Fruit fly (Drosophila melanogaster) whole organism, pupa: ENCODE data around the gene CG17780.

Experiments
- CG10348 ChIP-seq: fragments of 200-800 bp; sonication (Bioruptor generic); IDR thresholded peaks from 2 replicates; pipeline ENCODE4 v1.3.6; 2022; ENCODE audit warnings: missing biosample characterization, missing genetic modification characterization
- CG13204 ChIP-seq: fragments of 200-800 bp; sonication (Bioruptor generic); optimal IDR thresholded peaks from 2 replicates; lab custom pipeline; 2018; ENCODE audit warnings: missing biosample characterization, mild to moderate bottlenecking, missing genetic modification characterization, moderate library complexity
- CG14655 ChIP-seq: fragments of 200-800 bp; sonication (Bioruptor generic); optimal IDR thresholded peaks from 3 replicates; lab custom pipeline; 2017; ENCODE audit warnings: mild to moderate bottlenecking, missing biosample characterization, missing genetic modification reagents, missing genetic modification characterization
- CG17806 ChIP-seq: fragments of 200-800 bp; sonication (Bioruptor generic); optimal IDR thresholded peaks from 2 replicates; lab custom pipeline; 2018; ENCODE audit warnings: missing biosample characterization, mild to moderate bottlenecking, missing genetic modification characterization, moderate library complexity
- CG32121 ChIP-seq: fragments of 200-800 bp; sonication (Bioruptor generic); IDR thresholded peaks from 2 replicates; pipeline ENCODE4 v1.3.6; 2022; ENCODE audit warnings: missing biosample characterization, missing genetic modification characterization
- CG8159 ChIP-seq: fragments of 200-800 bp; sonication (Bioruptor generic); optimal IDR thresholded peaks from 3 replicates; lab custom pipeline; 2018; ENCODE audit warnings: missing biosample characterization, mild to moderate bottlenecking, missing genetic modification characterization, moderate library complexity
- CG9948 ChIP-seq: fragments of 200-800 bp; sonication (Bioruptor generic); optimal IDR thresholded peaks from 2 replicates; lab custom pipeline; 2018; ENCODE audit warnings: missing biosample characterization, mild to moderate bottlenecking, missing genetic modification characterization, moderate library complexity
- D1 ChIP-seq: fragments of 200-800 bp; sonication (Bioruptor generic); optimal IDR thresholded peaks from 2 replicates; lab custom pipeline; 2018; ENCODE audit warnings: missing biosample characterization, mild to moderate bottlenecking, missing genetic modification characterization, moderate library complexity
- EcR ChIP-seq: fragments of 200-800 bp; sonication (Bioruptor generic); optimal IDR thresholded peaks from 3 replicates; lab custom pipeline; 2019; ENCODE audit warnings: missing biosample characterization, missing genetic modification characterization, mild to moderate bottlenecking, moderate library complexity, missing genetic modification reagents
- Ets98B ChIP-seq: fragments of 200-800 bp; sonication (Bioruptor generic); IDR thresholded peaks from 2 replicates; pipeline ENCODE4 v1.3.6; 2022; ENCODE audit warnings: missing biosample characterization, missing genetic modification characterization
- Snoo ChIP-seq: fragments of 200-800 bp; sonication (Bioruptor generic); optimal IDR thresholded peaks from 3 replicates; lab custom pipeline; 2017; ENCODE audit warnings: missing biosample characterization, mild to moderate bottlenecking, missing genetic modification characterization, inconsistent platforms
- fd96Ca ChIP-seq: fragments of 200-800 bp; sonication (Bioruptor generic); IDR thresholded peaks from 3 replicates; pipeline ENCODE4 v1.3.6; 2022; ENCODE audit warnings: missing biosample characterization, missing genetic modification characterization

- TF ChIP-seq Snoo (tag; lab: Kevin White, UChicago) (no peak), D1 (tag; lab: Kevin White, UChicago) (no peak), Ets98B (GFP tag; lab: Robert Waterston, UW) (no peak), CG9948 (tag; lab: Kevin White, UChicago) (no peak), CG13204 (GFP tag; lab: Kevin White, UChicago) (no peak), CG10348 (no peak), fd96Ca (GFP tag; lab: Robert Waterston, UW) (no peak), EcR (GFP tag; lab: Kevin White, UChicago) (no peak), CG17806 (tag; lab: Kevin White, UChicago) (no peak), CG32121 (no peak), CG8159 (tag; lab: Kevin White, UChicago) (no peak), CG14655 (no peak)
These were observed 8.3 kb downstream of the CG17780 start, which contains the start of gene CG33342 for dm6 chr3R:24376565-24376964.
